Worm (Caenorhabditis elegans) whole organism, young adult: ENCODE results near the gene mex-1.

ENCODE experiments used
- B0336.3 ChIP-seq: fragments of 200-800 bp; sonication (Bioruptor generic); IDR thresholded peaks from 2 replicates; pipeline ENCODE4 v1.3.6; 2022; ENCODE audit warnings: missing genetic modification characterization, missing compliant biosample characterization
- C17E4.6 ChIP-seq: fragments of 200-800 bp; sonication (Bioruptor generic); IDR thresholded peaks from 2 replicates; pipeline ENCODE4 v1.3.6; 2022; ENCODE audit warnings: missing genetic modification reagents, missing genetic modification characterization, missing compliant biosample characterization
- D2030.7 ChIP-seq: fragments of 200-800 bp; sonication (Bioruptor generic); IDR thresholded peaks from 2 replicates; pipeline ENCODE4 v1.3.6; 2022; ENCODE audit warnings: missing genetic modification reagents, missing genetic modification characterization, missing compliant biosample characterization
- F49E8.2 ChIP-seq: sonication (generic microtip); optimal IDR thresholded peaks from 3 replicates; lab custom pipeline; 2017; ENCODE audit warnings: missing genetic modification characterization, mild to moderate bottlenecking, missing compliant biosample characterization, antibody characterized with exemption, moderate library complexity; ENCODE audit not compliant: insufficient read depth
- F52B5.7 ChIP-seq: sonication (generic microtip); optimal IDR thresholded peaks from 2 replicates; lab custom pipeline; 2016; ENCODE audit warnings: mild to moderate bottlenecking, missing genetic modification characterization, missing compliant biosample characterization
- F55B11.4 ChIP-seq: sonication (generic microtip); optimal IDR thresholded peaks from 2 replicates; lab custom pipeline; 2016; ENCODE audit warnings: missing compliant biosample characterization, missing genetic modification characterization, borderline replicate concordance; ENCODE audit not compliant: insufficient read depth
- F57A8.1 ChIP-seq: fragments of 200-800 bp; sonication (Bioruptor generic); optimal IDR thresholded peaks from 2 replicates; lab custom pipeline; 2018; ENCODE audit warnings: mild to moderate bottlenecking, missing genetic modification characterization, moderate library complexity, missing compliant biosample characterization
- F57C9.4 ChIP-seq: sonication (generic microtip); optimal IDR thresholded peaks from 2 replicates; lab custom pipeline; 2017; ENCODE audit warnings: mild to moderate bottlenecking, missing genetic modification characterization, missing compliant biosample characterization
- K12H6.12 ChIP-seq: fragments of 200-800 bp; sonication (Bioruptor generic); optimal IDR thresholded peaks from 2 replicates; lab custom pipeline; 2018; ENCODE audit warnings: mild to moderate bottlenecking, missing genetic modification characterization, missing compliant biosample characterization
- Y53G8AR.9 ChIP-seq: fragments of 200-800 bp; sonication (Bioruptor generic); conservative IDR thresholded peaks from 2 replicates; pipeline ENCODE4 v1.3.6; 2022; ENCODE audit warnings: missing genetic modification reagents, missing genetic modification characterization, missing compliant biosample characterization
- ZK185.1 ChIP-seq: sonication (generic microtip); optimal IDR thresholded peaks from 2 replicates; lab custom pipeline; 2016; ENCODE audit warnings: mild to moderate bottlenecking, missing genetic modification characterization, missing compliant biosample characterization; ENCODE audit not compliant: poor library complexity, severe bottlenecking
- atf-7 ChIP-seq: sonication (generic microtip); optimal IDR thresholded peaks from 2 replicates; lab custom pipeline; 2017; ENCODE audit warnings: mild to moderate bottlenecking, missing genetic modification characterization, missing compliant biosample characterization
- athp-1 ChIP-seq: sonication (generic microtip); optimal IDR thresholded peaks from 2 replicates; lab custom pipeline; 2017; ENCODE audit warnings: mild to moderate bottlenecking, missing genetic modification characterization, missing compliant biosample characterization
- bed-1 ChIP-seq: fragments of 200-800 bp; sonication (Bioruptor generic); IDR thresholded peaks from 2 replicates; pipeline ENCODE4 v1.3.6; 2022; ENCODE audit warnings: missing genetic modification reagents, missing genetic modification characterization, missing compliant biosample characterization
- ccch-3 ChIP-seq: fragments of 200-800 bp; sonication (Bioruptor generic); optimal IDR thresholded peaks from 2 replicates; lab custom pipeline; 2018; ENCODE audit warnings: mild to moderate bottlenecking, missing genetic modification characterization, missing compliant biosample characterization
- cebp-2 ChIP-seq: fragments of 200-800 bp; sonication (Bioruptor generic); IDR thresholded peaks from 2 replicates; pipeline ENCODE4 v1.3.6; 2022; ENCODE audit warnings: missing genetic modification characterization, missing compliant biosample characterization
- ceh-40 ChIP-seq: fragments of 200-800 bp; sonication (Bioruptor generic); IDR thresholded peaks from 2 replicates; pipeline ENCODE4 v1.3.6; 2022; ENCODE audit warnings: missing genetic modification characterization, missing compliant biosample characterization
- ceh-58 ChIP-seq: fragments of 200-800 bp; sonication (Bioruptor generic); IDR thresholded peaks from 2 replicates; pipeline ENCODE4 v1.3.6; 2022; ENCODE audit warnings: missing genetic modification characterization, missing compliant biosample characterization
- ceh-79 ChIP-seq: sonication (generic microtip); optimal IDR thresholded peaks from 2 replicates; lab custom pipeline; 2017; ENCODE audit warnings: mild to moderate bottlenecking, missing genetic modification characterization, missing compliant biosample characterization
- die-1 ChIP-seq: sonication (generic microtip); optimal IDR thresholded peaks from 2 replicates; lab custom pipeline; 2016; ENCODE audit warnings: missing genotype, mild to moderate bottlenecking, missing genetic modification characterization, missing compliant biosample characterization
- dox-1 ChIP-seq: fragments of 200-800 bp; sonication (Bioruptor generic); IDR thresholded peaks from 2 replicates; pipeline ENCODE4 v1.3.6; 2022; ENCODE audit warnings: missing genetic modification reagents, missing genetic modification characterization, missing compliant biosample characterization
- egrh-3 ChIP-seq: fragments of 200-800 bp; sonication (Bioruptor generic); IDR thresholded peaks from 2 replicates; pipeline ENCODE4 v1.3.6; 2022; ENCODE audit warnings: missing genetic modification reagents, missing genetic modification characterization, missing compliant biosample characterization
- ekl-4 ChIP-seq: fragments of 200-800 bp; sonication (Bioruptor generic); IDR thresholded peaks from 2 replicates; pipeline ENCODE4 v1.3.6; 2022; ENCODE audit warnings: missing genetic modification reagents, missing genetic modification characterization, missing compliant biosample characterization
- him-1 ChIP-seq: sonication (generic microtip); optimal IDR thresholded peaks from 2 replicates; lab custom pipeline; 2016; ENCODE audit warnings: missing genotype, missing genetic modification reagents, missing genetic modification characterization, missing compliant biosample characterization
- hmg-1.2 ChIP-seq: fragments of 200-800 bp; sonication (Bioruptor generic); IDR thresholded peaks from 2 replicates; pipeline ENCODE4 v1.3.6; 2022; ENCODE audit warnings: missing genetic modification reagents, missing genetic modification characterization, missing compliant biosample characterization
- hsf-1 ChIP-seq: fragments of 200-800 bp; sonication (Bioruptor generic); IDR thresholded peaks from 2 replicates; pipeline ENCODE4 v1.3.6; 2022; ENCODE audit warnings: missing genetic modification reagents, missing genetic modification characterization, missing compliant biosample characterization
- let-607 ChIP-seq, 2 experiments: fragments of 200-800 bp in 1 of 2; sonication (Bioruptor generic) in 1 of 2; sonication (generic microtip) in 1 of 2; optimal IDR thresholded peaks; 2 replicates each; lab custom pipeline; 2016 to 2018; ENCODE audit warnings: mild to moderate bottlenecking in 2 of 2, missing compliant biosample characterization in 2 of 2, missing genetic modification characterization in 2 of 2, moderate library complexity in 2 of 2, missing genotype in 1 of 2
- lin-40 ChIP-seq: sonication (generic microtip); optimal IDR thresholded peaks from 2 replicates; lab custom pipeline; 2016; ENCODE audit warnings: missing genetic modification characterization, mild to moderate bottlenecking, missing compliant biosample characterization, missing genotype, missing genetic modification reagents
- lin-54 ChIP-seq: fragments of 200-800 bp; sonication (Bioruptor generic); optimal IDR thresholded peaks from 2 replicates; lab custom pipeline; 2018; ENCODE audit warnings: mild to moderate bottlenecking, missing genetic modification characterization, missing compliant biosample characterization
- lir-1 ChIP-seq: fragments of 200-800 bp; sonication (Bioruptor generic); conservative IDR thresholded peaks from 2 replicates; pipeline ENCODE4 v1.3.6; 2022; ENCODE audit warnings: missing genetic modification reagents, missing genetic modification characterization, missing compliant biosample characterization
- lsl-1 ChIP-seq: fragments of 200-800 bp; sonication (Bioruptor generic); optimal IDR thresholded peaks from 2 replicates; lab custom pipeline; 2018; ENCODE audit warnings: mild to moderate bottlenecking, missing genetic modification characterization, moderate library complexity, missing compliant biosample characterization
- lsy-27 ChIP-seq: sonication (generic microtip); optimal IDR thresholded peaks from 2 replicates; lab custom pipeline; 2017; ENCODE audit warnings: missing genetic modification characterization, mild to moderate bottlenecking, missing compliant biosample characterization, antibody characterized with exemption, missing genotype, borderline replicate concordance; ENCODE audit not compliant: insufficient read depth
- madf-3 ChIP-seq: fragments of 200-800 bp; sonication (Bioruptor generic); IDR thresholded peaks from 2 replicates; pipeline ENCODE4 v1.3.6; 2022; ENCODE audit warnings: missing genetic modification reagents, missing genetic modification characterization, missing compliant biosample characterization
- mel-28 ChIP-seq: sonication (generic microtip); optimal IDR thresholded peaks from 2 replicates; lab custom pipeline; 2016; ENCODE audit warnings: borderline replicate concordance, mild to moderate bottlenecking, missing genetic modification characterization, missing compliant biosample characterization
- nfya-1 ChIP-seq: sonication (generic microtip); optimal IDR thresholded peaks from 2 replicates; lab custom pipeline; 2017; ENCODE audit warnings: antibody characterized with exemption, missing compliant biosample characterization, missing genetic modification characterization, borderline replicate concordance; ENCODE audit not compliant: insufficient read depth
- nhr-179 ChIP-seq: sonication (generic microtip); optimal IDR thresholded peaks from 2 replicates; lab custom pipeline; 2016; ENCODE audit warnings: mild to moderate bottlenecking, missing genetic modification characterization, missing compliant biosample characterization
- nhr-27 ChIP-seq: fragments of 200-800 bp; sonication (Bioruptor generic); optimal IDR thresholded peaks from 2 replicates; lab custom pipeline; 2018; ENCODE audit warnings: mild to moderate bottlenecking, missing genetic modification characterization, moderate library complexity, missing compliant biosample characterization
- pbrm-1 ChIP-seq: fragments of 200-800 bp; sonication (Bioruptor generic); IDR thresholded peaks from 2 replicates; pipeline ENCODE4 v1.3.6; 2022; ENCODE audit warnings: missing genetic modification reagents, missing genetic modification characterization, missing compliant biosample characterization
- rcor-1 ChIP-seq: fragments of 200-800 bp; sonication (Bioruptor generic); IDR thresholded peaks from 2 replicates; pipeline ENCODE4 v1.3.6; 2022; ENCODE audit warnings: missing genetic modification reagents, missing genetic modification characterization, missing compliant biosample characterization
- rec-8 ChIP-seq, 2 experiments: sonication (generic microtip); optimal IDR thresholded peaks; 2 replicates each; lab custom pipeline; 2016; ENCODE audit warnings: mild to moderate bottlenecking in 2 of 2, missing genetic modification characterization in 2 of 2, missing genetic modification reagents in 2 of 2, missing genotype in 2 of 2, missing biosample characterization in 1 of 2, missing compliant biosample characterization in 1 of 2, moderate library complexity in 1 of 2
- sdz-38 ChIP-seq: sonication (generic microtip); optimal IDR thresholded peaks from 2 replicates; lab custom pipeline; 2016; ENCODE audit warnings: missing genotype, missing genetic modification characterization, missing compliant biosample characterization
- sea-2 ChIP-seq: fragments of 200-800 bp; sonication (Bioruptor generic); IDR thresholded peaks from 2 replicates; pipeline ENCODE4 v1.3.6; 2022; ENCODE audit warnings: missing genetic modification characterization, missing compliant biosample characterization
- snpc-1.3 ChIP-seq: sonication (generic microtip); optimal IDR thresholded peaks from 2 replicates; lab custom pipeline; 2017; ENCODE audit warnings: missing genetic modification characterization, mild to moderate bottlenecking, missing compliant biosample characterization, antibody characterized with exemption, moderate library complexity, missing genotype, missing genetic modification reagents; ENCODE audit not compliant: insufficient read depth
- snpc-3.4 ChIP-seq: sonication (generic microtip); optimal IDR thresholded peaks from 2 replicates; lab custom pipeline; 2017; ENCODE audit warnings: missing genetic modification characterization, mild to moderate bottlenecking, missing compliant biosample characterization, antibody characterized with exemption, moderate library complexity, missing genotype, missing genetic modification reagents
- ztf-18 ChIP-seq: sonication (generic microtip); optimal IDR thresholded peaks from 2 replicates; lab custom pipeline; 2016; ENCODE audit warnings: missing genotype, mild to moderate bottlenecking, missing genetic modification characterization, missing compliant biosample characterization
- ztf-6 ChIP-seq: fragments of 200-800 bp; sonication (Bioruptor generic); IDR thresholded peaks from 2 replicates; pipeline ENCODE4 v1.3.6; 2022; ENCODE audit warnings: missing genetic modification reagents, missing genetic modification characterization, missing compliant biosample characterization

Gene mex-1

ce11 chrII:11960596-11961217, 7.7 kb upstream of the mex-1 start:
- peak; percentile 60 for TF ChIP-seq sdz-38 (tag; lab: Kevin White, UChicago)
- TF ChIP-seq lin-54, result peak; percentile 92
- peak; percentile 95 for TF ChIP-seq madf-3
- TF ChIP-seq lsl-1 (GFP tag; lab: Kevin White, UChicago), result peak; percentile 86
- TF ChIP-seq ztf-18 (tag; lab: Kevin White, UChicago), result peak; percentile 87
- TF ChIP-seq bed-1, result peak; percentile 98
- peak; percentile 96 for TF ChIP-seq D2030.7 (GFP tag; lab: Robert Waterston, UW)
- peak; percentile 88 for TF ChIP-seq Y53G8AR.9 (GFP tag; lab: Robert Waterston, UW)
- TF ChIP-seq ccch-3 (GFP tag; lab: Kevin White, UChicago), result peak; percentile 80
- peak; percentile 93 for TF ChIP-seq ZK185.1 (tag; lab: Kevin White, UChicago)
- TF ChIP-seq C17E4.6 (GFP tag; lab: Robert Waterston, UW), result peak; percentile 95
- peak; percentile 93 for TF ChIP-seq atf-7 (tag; lab: Kevin White, UChicago)
- peak; percentile 92 for TF ChIP-seq lsy-27 (tag; lab: Kevin White, UChicago)
- peak; percentile 96 for TF ChIP-seq ekl-4 (GFP tag; lab: Robert Waterston, UW)
- TF ChIP-seq dox-1 (GFP tag; lab: Robert Waterston, UW), result peak; percentile 98
- TF ChIP-seq K12H6.12 (tag; lab: Kevin White, UChicago), result peak; percentile 91
- peak; percentile 98 for TF ChIP-seq ceh-58 (GFP tag; lab: Robert Waterston, UW)
- peak; percentile 89 for TF ChIP-seq F49E8.2
- peak; percentile 52 for TF ChIP-seq F55B11.4 (tag; lab: Kevin White, UChicago)
- peak; percentile 92 for TF ChIP-seq F57C9.4 (tag; lab: Kevin White, UChicago)
- TF ChIP-seq athp-1 (tag; lab: Kevin White, UChicago), result peak; percentile 98
- TF ChIP-seq snpc-1.3, result peak; percentile 96
- peak; percentile 93 for TF ChIP-seq pbrm-1 (GFP tag; lab: Robert Waterston, UW)
- TF ChIP-seq nfya-1 (tag; lab: Kevin White, UChicago), result no peak
- peak; percentile 92 for TF ChIP-seq ztf-6 (GFP tag; lab: Robert Waterston, UW)
- TF ChIP-seq lin-40 (tag; lab: Kevin White, UChicago), result peak; percentile 85
- peak; percentile 98 for TF ChIP-seq B0336.3
- TF ChIP-seq ceh-40 (GFP tag; lab: Robert Waterston, UW), result peak; percentile 96
- peak; percentile 92 for TF ChIP-seq hmg-1.2
- TF ChIP-seq rcor-1 (GFP tag; lab: Robert Waterston, UW), result peak; percentile 93
- peak; percentile 83 for TF ChIP-seq nhr-179 (tag; lab: Kevin White, UChicago)
- peak; percentile 90 for TF ChIP-seq snpc-3.4 (tag; lab: Kevin White, UChicago)
- peak; percentile 71 to 81 for TF ChIP-seq let-607 (tag; optimal IDR thresholded peaks at IDR 0.05; lab: Kevin White, UChicago)
- peak; percentile 100 for TF ChIP-seq cebp-2 (GFP tag; lab: Robert Waterston, UW)
- TF ChIP-seq him-1 (tag; lab: Kevin White, UChicago), result peak; percentile 87
- peak; percentile 99 for TF ChIP-seq F52B5.7 (tag; lab: Kevin White, UChicago)
- TF ChIP-seq egrh-3 (GFP tag; lab: Robert Waterston, UW), result peak; percentile 99
- TF ChIP-seq F57A8.1, result peak; percentile 99
- peak; percentile 96 for TF ChIP-seq sea-2 (GFP tag; lab: Robert Waterston, UW)
- peak; percentile 82 for TF ChIP-seq hsf-1
- peak; percentile 89 for TF ChIP-seq mel-28
- TF ChIP-seq die-1, result peak; percentile 98
- TF ChIP-seq ceh-79 (tag; lab: Kevin White, UChicago), result peak; percentile 97
- peak; percentile 85 for TF ChIP-seq lir-1 (GFP tag; lab: Robert Waterston, UW)
- peak; percentile 96 to 99 for TF ChIP-seq rec-8 (tag; optimal IDR thresholded peaks at IDR 0.05; lab: Kevin White, UChicago)
- peak; percentile 99 for TF ChIP-seq nhr-27 (tag; lab: Kevin White, UChicago)
